Fruit fly (Drosophila melanogaster): ENCODE measurements around the gene CG7099.

The CG7099 gene

DNA sequence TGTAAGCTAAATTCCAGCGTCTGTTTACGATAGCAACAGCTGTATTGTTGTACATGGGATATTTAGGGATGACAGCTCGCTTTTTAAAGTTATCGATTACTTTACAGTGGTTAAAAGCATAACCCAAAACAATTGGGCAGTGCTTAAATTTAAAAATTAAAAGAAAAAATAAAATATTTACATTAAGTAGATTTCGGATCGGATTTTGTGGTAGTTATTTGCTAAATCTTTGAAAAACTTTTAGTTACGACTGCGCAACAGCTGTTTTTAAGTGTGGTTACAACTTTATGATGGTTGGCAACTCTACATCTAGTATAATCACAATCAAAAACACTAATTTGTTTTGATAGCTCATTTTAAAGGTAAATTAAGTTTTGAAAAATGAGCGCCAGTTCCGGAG, at the start of gene CG7099, which contains the start of gene Ing5 (continued):
- TF ChIP-seq CG10366 (GFP tag; IDR thresholded peaks at IDR 0.05) = peak; percentile 97
- peak; percentile 82 for TF ChIP-seq CG4707 (GFP tag; optimal IDR thresholded peaks at IDR 0.05)
- peak; percentile 87 for TF ChIP-seq CG13624 (GFP tag; optimal IDR thresholded peaks at IDR 0.05)
- TF ChIP-seq CG16779 (GFP tag; IDR thresholded peaks at IDR 0.05) = peak; percentile 95
- no peak for TF ChIP-seq mld (GFP tag; IDR thresholded peaks at IDR 0.05; ENCODE audit: partially characterized antibody)
- TF ChIP-seq CG10321 (GFP tag; IDR thresholded peaks at IDR 0.05) = peak; percentile 73
- TF ChIP-seq Lhr (GFP tag; optimal IDR thresholded peaks at IDR 0.05) = peak; percentile 88
- peak in 1 of 3 experiments; percentile 71 for TF ChIP-seq Stat92E (GFP tag; optimal IDR thresholded peaks at IDR 0.05)
- TF ChIP-seq CG3163 (GFP tag; optimal IDR thresholded peaks at IDR 0.05) = peak; percentile 61
- TF ChIP-seq maf-S (GFP tag; optimal IDR thresholded peaks at IDR 0.05) = peak; percentile 91
- peak; percentile 67 for TF ChIP-seq sna (GFP tag; IDR thresholded peaks at IDR 0.05; ENCODE audit: partially characterized antibody)
- TF ChIP-seq CG15514 (GFP tag; optimal IDR thresholded peaks at IDR 0.05) = peak; percentile 92
- TF ChIP-seq CG12236 (GFP tag; optimal IDR thresholded peaks at IDR 0.05) = peak; percentile 73
- TF ChIP-seq chif (GFP tag; optimal IDR thresholded peaks at IDR 0.05) = peak; percentile 86 to 93
- no peak for TF ChIP-seq Trl (optimal IDR thresholded peaks at IDR 0.05)
- TF ChIP-seq Trl (GFP tag; optimal IDR thresholded peaks at IDR 0.05) = peak; percentile 91
- TF ChIP-seq Aef1 (GFP tag; IDR thresholded peaks at IDR 0.05) = peak; percentile 98
- TF ChIP-seq her (GFP tag; optimal IDR thresholded peaks at IDR 0.05) = peak; percentile 69
- peak; percentile 79 for TF ChIP-seq Elba2 (GFP tag; optimal IDR thresholded peaks at IDR 0.05)
- TF ChIP-seq Bteb2 (GFP tag; optimal IDR thresholded peaks at IDR 0.05) = peak; percentile 91
- peak; percentile 96 for TF ChIP-seq CG14710 (tag; optimal IDR thresholded peaks at IDR 0.05)
- TF ChIP-seq CTCF (GFP tag; optimal IDR thresholded peaks at IDR 0.05) = peak; percentile 60
- TF ChIP-seq btn (GFP tag; optimal IDR thresholded peaks at IDR 0.05) = peak; percentile 61
- TF ChIP-seq Eip74EF (GFP tag; optimal IDR thresholded peaks at IDR 0.05) = no peak
- TF ChIP-seq HmgD (GFP tag; optimal IDR thresholded peaks at IDR 0.05) = peak; percentile 60
- peak; percentile 97 for TF ChIP-seq CG2120 (GFP tag; optimal IDR thresholded peaks at IDR 0.05)
- TF ChIP-seq CG18011 (GFP tag; optimal IDR thresholded peaks at IDR 0.05) = peak; percentile 87
- peak; percentile 75 for TF ChIP-seq CG9876 (GFP tag; optimal IDR thresholded peaks at IDR 0.05)
- TF ChIP-seq Camta (GFP tag; optimal IDR thresholded peaks at IDR 0.05) = peak; percentile 92
- TF ChIP-seq row (GFP tag; IDR thresholded peaks at IDR 0.05) = peak; percentile 99
- peak; percentile 94 for TF ChIP-seq Hmr (GFP tag; optimal IDR thresholded peaks at IDR 0.05)
- peak; percentile 91 for TF ChIP-seq gcm2 (GFP tag; optimal IDR thresholded peaks at IDR 0.05)
- TF ChIP-seq sima (GFP tag; optimal IDR thresholded peaks at IDR 0.05) = peak; percentile 61
- no peak for TF ChIP-seq D (optimal IDR thresholded peaks at IDR 0.05)
- TF ChIP-seq D (GFP tag; optimal IDR thresholded peaks at IDR 0.05) = peak; percentile 91
- TF ChIP-seq CG18599 (GFP tag; optimal IDR thresholded peaks at IDR 0.05) = peak; percentile 96
- TF ChIP-seq CG15011 (GFP tag; optimal IDR thresholded peaks at IDR 0.05) = peak; percentile 85
- TF ChIP-seq Dp (GFP tag; optimal IDR thresholded peaks at IDR 0.05) = peak; percentile 50
- peak; percentile 87 for TF ChIP-seq CG11560 (tag; IDR thresholded peaks at IDR 0.05)
- TF ChIP-seq ro (GFP tag; IDR thresholded peaks at IDR 0.05) = peak; percentile 90
- peak; percentile 84 for TF ChIP-seq shn (GFP tag; optimal IDR thresholded peaks at IDR 0.05)
- TF ChIP-seq Ravus (GFP tag; IDR thresholded peaks at IDR 0.05) = peak; percentile 92
- peak; percentile 98 for TF ChIP-seq CG30403 (GFP tag; optimal IDR thresholded peaks at IDR 0.05)
- TF ChIP-seq E2f1 (GFP tag; IDR thresholded peaks at IDR 0.05) = peak; percentile 96
- TF ChIP-seq CG10959 (GFP tag; IDR thresholded peaks at IDR 0.05) = peak; percentile 94
- TF ChIP-seq Vsx1 (GFP tag; optimal IDR thresholded peaks at IDR 0.05) = peak; percentile 93
- peak; percentile 87 for TF ChIP-seq dan (GFP tag; IDR thresholded peaks at IDR 0.05)
- peak; percentile 92 for TF ChIP-seq wdn (GFP tag; IDR thresholded peaks at IDR 0.05)
- peak; percentile 81 for TF ChIP-seq CG15073 (GFP tag; optimal IDR thresholded peaks at IDR 0.05)
- peak; percentile 22 for TF ChIP-seq CG9797 (GFP tag; optimal IDR thresholded peaks at IDR 0.05)
- peak; percentile 90 for TF ChIP-seq Atf3 (GFP tag; optimal IDR thresholded peaks at IDR 0.05)
- TF ChIP-seq CG43689 (GFP tag; IDR thresholded peaks at IDR 0.05) = peak; percentile 91

All from whole organism, embryonic.